Worm (Caenorhabditis elegans): ENCODE data around the gene lbp-2.

ce11 chrX:3290147-3290546 is 29.7 kb downstream of the lbp-2 start:
- no peak for TF ChIP-seq nhr-28 (tag; optimal IDR thresholded peaks at IDR 0.05)
- no peak for TF ChIP-seq nfya-1 (tag; optimal IDR thresholded peaks at IDR 0.05; ENCODE audit: insufficient read depth)
